Worm (Caenorhabditis elegans): ENCODE data around the gene clec-130.

clec-130 gene

ce11 chrII:3546381-3546931 lies 26.9 kb upstream of the clec-130 start, which contains the start of gene apd-3:
Gene apd-3, minus strand, starts transcription at chrII:3546431.
- no peak for TF ChIP-seq fkh-10 (GFP tag; optimal IDR thresholded peaks at IDR 0.05)
- no peak for TF ChIP-seq ama-1 (optimal IDR thresholded peaks at IDR 0.05)
- TF ChIP-seq ahr-1 (tag; optimal IDR thresholded peaks at IDR 0.05) = no peak
- TF ChIP-seq eyg-1 (tag; optimal IDR thresholded peaks at IDR 0.05) = no peak
- no peak for TF ChIP-seq ceh-9 (tag; optimal IDR thresholded peaks at IDR 0.05)

- no peak for TF ChIP-seq npax-4 (tag; optimal IDR thresholded peaks at IDR 0.05)
- no peak for TF ChIP-seq madf-2 (tag; optimal IDR thresholded peaks at IDR 0.05)
- TF ChIP-seq eyg-1 (tag; optimal IDR thresholded peaks at IDR 0.05) = no peak
- TF ChIP-seq mec-3 (tag; optimal IDR thresholded peaks at IDR 0.05; ENCODE audit: borderline replicate concordance) = peak; percentile 52
- TF ChIP-seq tbx-2 (tag; optimal IDR thresholded peaks at IDR 0.05) = peak; percentile 48
- TF ChIP-seq ref-2 (tag; optimal IDR thresholded peaks at IDR 0.05) = no peak
- no peak for TF ChIP-seq hlh-13 (GFP tag; optimal IDR thresholded peaks at IDR 0.05)
- TF ChIP-seq pha-2 (tag; optimal IDR thresholded peaks at IDR 0.05) = no peak
- TF ChIP-seq fkh-6 (tag; optimal IDR thresholded peaks at IDR 0.05) = no peak
- no peak for TF ChIP-seq unc-3 (GFP tag; conservative IDR thresholded peaks at IDR 0.05)
- TF ChIP-seq unc-3 (tag; optimal IDR thresholded peaks at IDR 0.05) = no peak
- no peak for TF ChIP-seq gmeb-2 (tag; optimal IDR thresholded peaks at IDR 0.05)
- no peak for TF ChIP-seq unc-86 (tag; optimal IDR thresholded peaks at IDR 0.05)
- TF ChIP-seq nhr-11 (tag; optimal IDR thresholded peaks at IDR 0.05) = no peak
- no peak for TF ChIP-seq ttx-3 (tag; optimal IDR thresholded peaks at IDR 0.05)
- TF ChIP-seq ceh-18 (tag; optimal IDR thresholded peaks at IDR 0.05) = peak; percentile 37
- peak; percentile 53 for TF ChIP-seq ceh-34 (tag; optimal IDR thresholded peaks at IDR 0.05)
- no peak for TF ChIP-seq tbx-7 (tag; optimal IDR thresholded peaks at IDR 0.05)
- TF ChIP-seq rnt-1 (tag; optimal IDR thresholded peaks at IDR 0.05) = peak; percentile 20
- TF ChIP-seq sox-4 (tag; optimal IDR thresholded peaks at IDR 0.05) = no peak
- no peak for TF ChIP-seq odd-2 (tag; optimal IDR thresholded peaks at IDR 0.05)
- TF ChIP-seq pat-9 (tag; optimal IDR thresholded peaks at IDR 0.05) = no peak
- peak; percentile 51 for TF ChIP-seq C08G9.2 (tag; optimal IDR thresholded peaks at IDR 0.05)
- TF ChIP-seq ceh-14 (tag; optimal IDR thresholded peaks at IDR 0.05) = no peak
- TF ChIP-seq syd-9 (tag; optimal IDR thresholded peaks at IDR 0.05) = peak; percentile 47
- TF ChIP-seq hlh-15 (tag; optimal IDR thresholded peaks at IDR 0.05) = no peak
- TF ChIP-seq hlh-30 (tag; optimal IDR thresholded peaks at IDR 0.05; ENCODE audit: insufficient read depth) = no peak
- TF ChIP-seq sox-2 (GFP tag; IDR thresholded peaks at IDR 0.05) = no peak
- no peak for TF ChIP-seq ceh-30 (tag; optimal IDR thresholded peaks at IDR 0.05)
- no peak for TF ChIP-seq T23F11.4 (GFP tag; optimal IDR thresholded peaks at IDR 0.05)
- TF ChIP-seq C38D4.7 (GFP tag; optimal IDR thresholded peaks at IDR 0.05) = no peak
- no peak for TF ChIP-seq lin-11 (tag; optimal IDR thresholded peaks at IDR 0.05)
- TF ChIP-seq pag-3 (tag; optimal IDR thresholded peaks at IDR 0.05; ENCODE audit: borderline replicate concordance) = no peak
- TF ChIP-seq nfya-1 (tag; optimal IDR thresholded peaks at IDR 0.05) = peak; percentile 37
- TF ChIP-seq unc-42 (tag; optimal IDR thresholded peaks at IDR 0.05) = peak; percentile 81
- no peak for TF ChIP-seq ceh-45 (GFP tag; IDR thresholded peaks at IDR 0.05)
- no peak for TF ChIP-seq ama-1 (optimal IDR thresholded peaks at IDR 0.05)
- TF ChIP-seq Y22D7AL.16 (tag; optimal IDR thresholded peaks at IDR 0.05) = no peak
- peak; percentile 82 for TF ChIP-seq ceh-31 (tag; optimal IDR thresholded peaks at IDR 0.05)
- peak; percentile 39 for TF ChIP-seq ceh-48 (tag; optimal IDR thresholded peaks at IDR 0.05)
Measured at ce11 chrII:3547282-3547681, 26.1 kb upstream of the clec-130 start.
